Fruit fly (Drosophila melanogaster) whole organism, embryonic: ENCODE results near the gene CG4709.

ENCODE experiments used
- ATbp ChIP-seq: fragments of 200-800 bp; sonication (Bioruptor generic); optimal IDR thresholded peaks from 2 replicates; lab custom pipeline; 2017; ENCODE audit warnings: missing biosample characterization, mild to moderate bottlenecking, missing genetic modification characterization, missing genetic modification reagents
- B-H1 ChIP-seq: fragments of 200-800 bp; sonication (Bioruptor generic); IDR thresholded peaks from 3 replicates; pipeline ENCODE4 v1.3.6; 2022; ENCODE audit warnings: missing biosample characterization, missing genetic modification characterization
- Bdp1 ChIP-seq: fragments of 200-800 bp; sonication (Bioruptor generic); optimal IDR thresholded peaks from 3 replicates; lab custom pipeline; 2016; ENCODE audit warnings: missing biosample characterization, missing genetic modification characterization
- Bgb ChIP-seq: fragments of 200-800 bp; sonication (Bioruptor generic); IDR thresholded peaks from 2 replicates; pipeline ENCODE4 v1.3.6; 2022; ENCODE audit warnings: missing biosample characterization, missing genetic modification characterization; ENCODE audit not compliant: partially characterized antibody
- CG10979 ChIP-seq: fragments of 200-800 bp; sonication (Bioruptor generic); optimal IDR thresholded peaks from 2 replicates; lab custom pipeline; 2018; ENCODE audit warnings: missing biosample characterization, mild to moderate bottlenecking, missing genetic modification characterization, moderate library complexity
- CG11247 ChIP-seq: fragments of 200-800 bp; sonication (Bioruptor generic); IDR thresholded peaks from 2 replicates; pipeline ENCODE4 v1.3.6; 2022; ENCODE audit warnings: missing biosample characterization, missing genetic modification characterization
- CG11398 ChIP-seq: fragments of 200-800 bp; sonication (Bioruptor generic); optimal IDR thresholded peaks from 2 replicates; lab custom pipeline; 2016; ENCODE audit warnings: missing biosample characterization, missing genetic modification characterization
- CG12219 ChIP-seq: fragments of 200-800 bp; sonication (Bioruptor generic); optimal IDR thresholded peaks from 3 replicates; lab custom pipeline; 2018; ENCODE audit warnings: missing biosample characterization, mild to moderate bottlenecking, missing genetic modification characterization
- CG12236 ChIP-seq: fragments of 200-800 bp; sonication (Bioruptor generic); optimal IDR thresholded peaks from 2 replicates; lab custom pipeline; 2016; ENCODE audit warnings: missing biosample characterization, missing genetic modification characterization
- CG1233 ChIP-seq: fragments of 200-800 bp; sonication (Bioruptor generic); optimal IDR thresholded peaks from 4 replicates; lab custom pipeline; 2018; ENCODE audit warnings: missing biosample characterization, mild to moderate bottlenecking, missing genetic modification characterization
- CG14014 ChIP-seq: fragments of 200-800 bp; sonication (Bioruptor generic); IDR thresholded peaks from 2 replicates; pipeline ENCODE4 v1.3.6; 2022; ENCODE audit warnings: missing biosample characterization, missing genetic modification characterization
- CG14667 ChIP-seq: fragments of 200-800 bp; sonication (Bioruptor generic); IDR thresholded peaks from 2 replicates; pipeline ENCODE4 v1.3.6; 2022; ENCODE audit warnings: missing biosample characterization, missing genetic modification characterization
- CG17328 ChIP-seq: fragments of 200-800 bp; sonication (Bioruptor generic); IDR thresholded peaks from 2 replicates; pipeline ENCODE4 v1.3.6; 2022; ENCODE audit warnings: missing biosample characterization, missing genetic modification characterization
- CG18476 ChIP-seq: fragments of 200-800 bp; sonication (Bioruptor generic); optimal IDR thresholded peaks from 2 replicates; lab custom pipeline; 2016; ENCODE audit warnings: missing biosample characterization, mild to moderate bottlenecking, missing genetic modification characterization
- CG33557 ChIP-seq: fragments of 200-800 bp; sonication (Bioruptor generic); optimal IDR thresholded peaks from 2 replicates; lab custom pipeline; 2019; ENCODE audit warnings: missing biosample characterization, mild to moderate bottlenecking, missing genetic modification characterization, moderate library complexity
- CG42726 ChIP-seq: fragments of 200-800 bp; sonication (Bioruptor generic); IDR thresholded peaks from 2 replicates; pipeline ENCODE4 v1.3.6; 2022; ENCODE audit warnings: missing biosample characterization, missing genetic modification characterization; ENCODE audit not compliant: partially characterized antibody
- CG4424 ChIP-seq: fragments of 200-800 bp; sonication (Bioruptor generic); optimal IDR thresholded peaks from 3 replicates; lab custom pipeline; 2016; ENCODE audit warnings: missing biosample characterization, missing genetic modification characterization
- CG4820 ChIP-seq: fragments of 200-800 bp; sonication (Bioruptor generic); optimal IDR thresholded peaks from 3 replicates; lab custom pipeline; 2016; ENCODE audit warnings: missing biosample characterization, missing genetic modification characterization
- CG4854 ChIP-seq: fragments of 200-800 bp; sonication (Bioruptor generic); optimal IDR thresholded peaks from 2 replicates; lab custom pipeline; 2016; ENCODE audit warnings: missing biosample characterization, missing genetic modification characterization, inconsistent platforms
- Camta ChIP-seq: fragments of 200-800 bp; sonication (Bioruptor generic); optimal IDR thresholded peaks from 2 replicates; lab custom pipeline; 2016; ENCODE audit warnings: missing biosample characterization, missing genetic modification characterization
- CrebB ChIP-seq: fragments of 200-800 bp; sonication (Bioruptor generic); optimal IDR thresholded peaks from 3 replicates; lab custom pipeline; 2018; ENCODE audit warnings: missing biosample characterization, mild to moderate bottlenecking, missing genetic modification characterization
- Dp ChIP-seq: fragments of 200-800 bp; sonication (Bioruptor generic); optimal IDR thresholded peaks from 2 replicates; lab custom pipeline; 2018; ENCODE audit warnings: missing biosample characterization, mild to moderate bottlenecking, missing genetic modification characterization, moderate library complexity
- Hey ChIP-seq: fragments of 200-800 bp; sonication (Bioruptor generic); optimal IDR thresholded peaks from 3 replicates; lab custom pipeline; 2018; ENCODE audit warnings: missing biosample characterization, mild to moderate bottlenecking, missing genetic modification characterization
- Lim3 ChIP-seq: fragments of 200-800 bp; sonication (Bioruptor generic); IDR thresholded peaks from 2 replicates; pipeline ENCODE4 v1.3.6; 2022; ENCODE audit warnings: missing biosample characterization, missing genetic modification characterization
- MESR4 ChIP-seq: fragments of 200-800 bp; sonication (Bioruptor generic); optimal IDR thresholded peaks from 2 replicates; lab custom pipeline; 2018; ENCODE audit warnings: missing biosample characterization, mild to moderate bottlenecking, missing genetic modification characterization, moderate library complexity
- Ssrp ChIP-seq: fragments of 200-800 bp; sonication (Bioruptor generic); optimal IDR thresholded peaks from 2 replicates; lab custom pipeline; 2018; ENCODE audit warnings: missing biosample characterization, mild to moderate bottlenecking, missing genetic modification characterization, moderate library complexity
- TFAM ChIP-seq: fragments of 200-800 bp; sonication (Bioruptor generic); optimal IDR thresholded peaks from 2 replicates; lab custom pipeline; 2017; ENCODE audit warnings: missing biosample characterization, missing genetic modification characterization, inconsistent platforms
- ac ChIP-seq: fragments of 200-800 bp; sonication (Bioruptor generic); optimal IDR thresholded peaks from 3 replicates; lab custom pipeline; 2017; ENCODE audit warnings: missing biosample characterization, mild to moderate bottlenecking, missing genetic modification characterization
- ara ChIP-seq: fragments of 200-800 bp; sonication (Bioruptor generic); IDR thresholded peaks from 2 replicates; pipeline ENCODE4 v1.3.6; 2022; ENCODE audit warnings: missing biosample characterization, missing genetic modification characterization
- az2 ChIP-seq: fragments of 200-800 bp; sonication (Bioruptor generic); optimal IDR thresholded peaks from 3 replicates; lab custom pipeline; 2016; ENCODE audit warnings: missing biosample characterization, missing genetic modification characterization
- ci ChIP-seq: fragments of 200-800 bp; sonication (Bioruptor generic); IDR thresholded peaks from 3 replicates; pipeline ENCODE4 v1.3.6; 2022; ENCODE audit warnings: missing biosample characterization, missing genetic modification characterization
- disco-r ChIP-seq: fragments of 200-800 bp; sonication (Bioruptor generic); optimal IDR thresholded peaks from 2 replicates; lab custom pipeline; 2016; ENCODE audit warnings: missing biosample characterization, missing genetic modification characterization
- exex ChIP-seq: fragments of 200-800 bp; sonication (Bioruptor generic); optimal IDR thresholded peaks from 4 replicates; lab custom pipeline; 2018; ENCODE audit warnings: missing biosample characterization, mild to moderate bottlenecking, missing genetic modification characterization, moderate library complexity
- fd64A ChIP-seq: fragments of 200-800 bp; sonication (Bioruptor generic); optimal IDR thresholded peaks from 3 replicates; lab custom pipeline; 2018; ENCODE audit warnings: missing biosample characterization, mild to moderate bottlenecking, missing genetic modification characterization
- gfzf ChIP-seq: fragments of 200-800 bp; sonication (Bioruptor generic); optimal IDR thresholded peaks from 2 replicates; lab custom pipeline; 2016; ENCODE audit warnings: missing biosample characterization, mild to moderate bottlenecking, missing genetic modification characterization, moderate library complexity
- h ChIP-seq: fragments of >200 bp; optimal IDR thresholded peaks from 2 replicates; lab custom pipeline; 2017
- ham ChIP-seq: fragments of 200-800 bp; sonication (Bioruptor generic); IDR thresholded peaks from 2 replicates; pipeline ENCODE4 v1.3.6; 2022; ENCODE audit warnings: missing biosample characterization, missing genetic modification characterization
- hth ChIP-seq: fragments of >200 bp; optimal IDR thresholded peaks from 2 replicates; lab custom pipeline; 2017; ENCODE audit warnings: inconsistent platforms
- jing ChIP-seq: fragments of 200-800 bp; sonication (Bioruptor generic); optimal IDR thresholded peaks from 2 replicates; lab custom pipeline; 2018; ENCODE audit warnings: missing biosample characterization, mild to moderate bottlenecking, missing genetic modification characterization
- jumu ChIP-seq: fragments of 200-800 bp; sonication (Bioruptor generic); optimal IDR thresholded peaks from 3 replicates; lab custom pipeline; 2016; ENCODE audit warnings: missing biosample characterization, missing genetic modification characterization
- kah ChIP-seq: fragments of 200-800 bp; sonication (Bioruptor generic); optimal IDR thresholded peaks from 2 replicates; lab custom pipeline; 2018; ENCODE audit warnings: missing biosample characterization, mild to moderate bottlenecking, missing genetic modification characterization
- pb ChIP-seq: fragments of 200-800 bp; sonication (Bioruptor generic); optimal IDR thresholded peaks from 3 replicates; lab custom pipeline; 2016; ENCODE audit warnings: missing biosample characterization, missing genetic modification characterization
- pita ChIP-seq: fragments of 200-800 bp; sonication (Bioruptor generic); optimal IDR thresholded peaks from 2 replicates; lab custom pipeline; 2017; ENCODE audit warnings: missing biosample characterization, mild to moderate bottlenecking, missing genetic modification characterization
- pnt ChIP-seq: fragments of 200-800 bp; sonication (Bioruptor generic); optimal IDR thresholded peaks from 3 replicates; lab custom pipeline; 2016; ENCODE audit warnings: missing biosample characterization, missing genetic modification characterization
- ranshi ChIP-seq: fragments of 200-800 bp; sonication (Bioruptor generic); IDR thresholded peaks from 2 replicates; pipeline ENCODE4 v1.3.6; 2022; ENCODE audit warnings: missing biosample characterization, missing genetic modification characterization
- ro ChIP-seq: fragments of 200-800 bp; sonication (Bioruptor generic); IDR thresholded peaks from 2 replicates; pipeline ENCODE4 v1.3.6; 2022; ENCODE audit warnings: missing biosample characterization, missing genetic modification characterization
- salm ChIP-seq: fragments of 200-800 bp; sonication (Bioruptor generic); optimal IDR thresholded peaks from 2 replicates; lab custom pipeline; 2018; ENCODE audit warnings: missing biosample characterization, mild to moderate bottlenecking, missing genetic modification characterization
- sd ChIP-seq: fragments of 200-800 bp; sonication (Bioruptor generic); optimal IDR thresholded peaks from 3 replicates; lab custom pipeline; 2018; ENCODE audit warnings: missing biosample characterization, mild to moderate bottlenecking, missing genetic modification characterization, moderate library complexity
- sens-2 ChIP-seq: fragments of 200-800 bp; sonication (Bioruptor generic); IDR thresholded peaks from 2 replicates; pipeline ENCODE4 v1.3.6; 2022; ENCODE audit warnings: missing biosample characterization, missing genetic modification characterization
- sr ChIP-seq: fragments of 200-800 bp; sonication (Bioruptor generic); IDR thresholded peaks from 3 replicates; pipeline ENCODE4 v1.3.6; 2022; ENCODE audit warnings: missing biosample characterization, missing genetic modification characterization
- ssp ChIP-seq: fragments of 200-800 bp; sonication (Bioruptor generic); IDR thresholded peaks from 2 replicates; pipeline ENCODE4 v1.3.6; 2022; ENCODE audit warnings: missing biosample characterization, missing genetic modification characterization
- tup ChIP-seq: fragments of 200-800 bp; sonication (Bioruptor generic); optimal IDR thresholded peaks from 2 replicates; lab custom pipeline; 2016; ENCODE audit warnings: missing biosample characterization, mild to moderate bottlenecking, missing genetic modification characterization, moderate library complexity
- z ChIP-seq: fragments of 200-800 bp; sonication (Bioruptor generic); IDR thresholded peaks from 3 replicates; pipeline ENCODE4 v1.3.6; 2022; ENCODE audit warnings: missing biosample characterization, missing genetic modification characterization

CG4709 gene

dm6 chr2L:10003593-10003992, 49.5 kb downstream of the CG4709 start, which contains the start of gene Ndf (continued):
- TF ChIP-seq salm (tag; lab: Kevin White, UChicago): no peak
- peak; percentile 75 for TF ChIP-seq CG1233 (GFP tag; lab: Kevin White, UChicago)
- peak; percentile 41 for TF ChIP-seq CG4854 (GFP tag; lab: Kevin White, UChicago)
- peak; percentile 15 for TF ChIP-seq pnt (GFP tag; lab: Kevin White, UChicago)
- no peak for TF ChIP-seq ac (GFP tag; lab: Kevin White, UChicago)
- TF ChIP-seq kah (GFP tag; lab: Kevin White, UChicago): no peak
- TF ChIP-seq CG11247 (GFP tag; lab: Robert Waterston, UW): peak; percentile 70
- no peak for TF ChIP-seq disco-r (GFP tag; lab: Kevin White, UChicago)
- peak; percentile 50 for TF ChIP-seq az2 (GFP tag; lab: Kevin White, UChicago)
- TF ChIP-seq jing (GFP tag; lab: Kevin White, UChicago): no peak
- peak; percentile 48 for TF ChIP-seq Dp (GFP tag; lab: Kevin White, UChicago)
- TF ChIP-seq CG33557: peak; percentile 35
- TF ChIP-seq sens-2 (GFP tag; lab: Robert Waterston, UW): 0 out of 2 replicates have a peak, but pooled peaks have one; percentile 8
- TF ChIP-seq sr (GFP tag; lab: Robert Waterston, UW): no peak
- peak; percentile 88 for TF ChIP-seq ci (GFP tag; lab: Robert Waterston, UW)
- TF ChIP-seq CG4820: peak; percentile 65
- TF ChIP-seq ro (GFP tag; lab: Robert Waterston, UW): no peak
- peak; percentile 66 for TF ChIP-seq CrebB (tag; lab: Kevin White, UChicago)
- TF ChIP-seq ham (GFP tag; lab: Robert Waterston, UW): no peak
- no peak for TF ChIP-seq Hey (tag; lab: Kevin White, UChicago)
- peak; percentile 52 for TF ChIP-seq sd (tag; lab: Kevin White, UChicago)
- no peak for TF ChIP-seq CG14667
- TF ChIP-seq h: no peak
- peak; percentile 43 for TF ChIP-seq CG18476 (GFP tag; lab: Kevin White, UChicago)
- no peak for TF ChIP-seq fd64A (GFP tag; lab: Kevin White, UChicago)
- no peak for TF ChIP-seq z
- no peak for TF ChIP-seq ATbp
- peak; percentile 45 for TF ChIP-seq Bdp1 (GFP tag; lab: Kevin White, UChicago)
- no peak for TF ChIP-seq TFAM (GFP tag; lab: Kevin White, UChicago)
- TF ChIP-seq ara (GFP tag; lab: Robert Waterston, UW): peak; percentile 75
- peak; percentile 46 for TF ChIP-seq CG10979
- TF ChIP-seq ssp: peak; percentile 45
- TF ChIP-seq CG11398 (GFP tag; lab: Kevin White, UChicago): no peak
- peak; percentile 13 for TF ChIP-seq pb (GFP tag; lab: Kevin White, UChicago)
- peak; percentile 4 for TF ChIP-seq exex (tag; lab: Kevin White, UChicago)
- no peak for TF ChIP-seq CG12236 (GFP tag; lab: Kevin White, UChicago)
- TF ChIP-seq CG4424: peak; percentile 76
- TF ChIP-seq CG17328 (GFP tag; lab: Robert Waterston, UW): peak; percentile 68
- TF ChIP-seq B-H1: no peak
- peak; percentile 87 for TF ChIP-seq Bgb (GFP tag; lab: Robert Waterston, UW)
- no peak for TF ChIP-seq pita (GFP tag; lab: Kevin White, UChicago)
- TF ChIP-seq tup (GFP tag; lab: Kevin White, UChicago): peak; percentile 62
- peak; percentile 26 for TF ChIP-seq Ssrp (tag; lab: Kevin White, UChicago)
- TF ChIP-seq Camta (GFP tag; lab: Kevin White, UChicago): peak; percentile 47
- no peak for TF ChIP-seq Lim3
- TF ChIP-seq CG14014 (GFP tag; lab: Robert Waterston, UW): peak; percentile 72
- no peak for TF ChIP-seq CG12219 (GFP tag; lab: Kevin White, UChicago)
- TF ChIP-seq ranshi: peak; percentile 70; the same call in 1 of the 2 replicates
- peak; percentile 33 for TF ChIP-seq jumu
- TF ChIP-seq MESR4 (GFP tag; lab: Kevin White, UChicago): peak; percentile 64
- TF ChIP-seq hth (lab: Kevin White, UChicago): no peak
- peak; percentile 89 for TF ChIP-seq CG42726
- TF ChIP-seq gfzf: no peak
